Worm (Caenorhabditis elegans): ENCODE data around the gene pgm-1.

- TF ChIP-seq sox-4 (tag; optimal IDR thresholded peaks at IDR 0.05) (no peak), ama-1 (optimal IDR thresholded peaks at IDR 0.05) (no peak), mec-3 (tag; optimal IDR thresholded peaks at IDR 0.05; ENCODE audit: borderline replicate concordance) (no peak), ceh-14 (tag; optimal IDR thresholded peaks at IDR 0.05) (no peak), pqm-1 (tag; optimal IDR thresholded peaks at IDR 0.05) (no peak), ceh-22 (tag; optimal IDR thresholded peaks at IDR 0.05) (no peak), pha-4 (tag; optimal IDR thresholded peaks at IDR 0.05) (no peak), F13H6.1 (tag; optimal IDR thresholded peaks at IDR 0.05) (no peak), tbx-2 (tag; optimal IDR thresholded peaks at IDR 0.05) (no peak), hlh-30 (tag; optimal IDR thresholded peaks at IDR 0.05; ENCODE audit: insufficient read depth) (no peak), unc-86 (tag; optimal IDR thresholded peaks at IDR 0.05) (no peak), dve-1 (tag; optimal IDR thresholded peaks at IDR 0.05) (no peak), nfya-1 (tag; optimal IDR thresholded peaks at IDR 0.05) (no peak)
These were observed 13.1 kb upstream of the pgm-1 start, which contains the start of gene F11G11.13 for ce11 chrII:4876091-4876490.

All from whole organism, late embryonic.